Worm (Caenorhabditis elegans) whole organism, L1 larva: ENCODE data around the gene nspe-5.

Experiments used
- C16A3.4 ChIP-seq: fragments of 150-350 bp; optimal IDR thresholded peaks from 2 replicates; lab custom pipeline; 2014; ENCODE audit warnings: missing biosample characterization, missing genetic modification characterization
- C34B4.2 ChIP-seq: sonication (generic microtip); optimal IDR thresholded peaks from 2 replicates; lab custom pipeline; 2017; ENCODE audit warnings: mild to moderate bottlenecking, missing genetic modification characterization, missing compliant biosample characterization
- F16B12.6 ChIP-seq: fragments of 150-350 bp; optimal IDR thresholded peaks from 2 replicates; lab custom pipeline; 2014; ENCODE audit warnings: missing biosample characterization, missing genetic modification characterization
- Y116A8C.19 ChIP-seq: sonication (generic microtip); optimal IDR thresholded peaks from 2 replicates; lab custom pipeline; 2016; ENCODE audit warnings: missing compliant biosample characterization, missing genetic modification characterization, borderline replicate concordance
- aly-2 ChIP-seq: fragments of 150-350 bp; optimal IDR thresholded peaks from 2 replicates; lab custom pipeline; 2014; ENCODE audit warnings: missing biosample characterization, missing genetic modification characterization
- ama-1 ChIP-seq: fragments of 150-350 bp; optimal IDR thresholded peaks from 2 replicates; lab custom pipeline; 2014
- blmp-1 ChIP-seq: fragments of 150-350 bp; optimal IDR thresholded peaks from 2 replicates; lab custom pipeline; 2014; ENCODE audit warnings: missing biosample characterization, missing genetic modification characterization
- dsc-1 ChIP-seq: sonication (generic microtip); optimal IDR thresholded peaks from 2 replicates; lab custom pipeline; 2016; ENCODE audit warnings: mild to moderate bottlenecking, missing genetic modification characterization, missing compliant biosample characterization
- efl-1 ChIP-seq, 4 experiments: fragments of 150-350 bp; optimal IDR thresholded peaks in 3 of 4; peaks in 1 of 4; 1 replicate in 1 of 4; 2 replicates in 3 of 4; lab custom pipeline; 2014; ENCODE audit warnings: missing biosample characterization in 2 of 4, missing genetic modification characterization in 2 of 4, missing genetic modification reagents in 2 of 4
- efl-3 ChIP-seq: fragments of 200-800 bp; sonication (Bioruptor generic); optimal IDR thresholded peaks from 2 replicates; lab custom pipeline; 2018; ENCODE audit warnings: mild to moderate bottlenecking, missing genetic modification characterization, missing compliant biosample characterization
- elt-2 ChIP-seq: sonication (generic microtip); optimal IDR thresholded peaks from 2 replicates; lab custom pipeline; 2016; ENCODE audit warnings: missing genetic modification characterization, mild to moderate bottlenecking, inconsistent platforms, missing compliant biosample characterization, missing genetic modification reagents
- elt-3 ChIP-seq, 6 experiments: fragments of 150-350 bp in 1 of 6; sonication (generic microtip); optimal IDR thresholded peaks; 2 replicates each; lab custom pipeline; 2017 to 2018; ENCODE audit warnings: missing biosample characterization in 6 of 6, missing genetic modification characterization in 6 of 6, inconsistent platforms in 1 of 6
- grh-1 ChIP-seq: fragments of 200-800 bp; sonication (Bioruptor generic); IDR thresholded peaks from 2 replicates; pipeline ENCODE4 v1.3.6; 2022; ENCODE audit warnings: missing genetic modification reagents, missing genetic modification characterization, missing compliant biosample characterization
- hlh-17 ChIP-seq: fragments of 200-800 bp; sonication (Bioruptor generic); optimal IDR thresholded peaks from 2 replicates; lab custom pipeline; 2018; ENCODE audit warnings: missing genetic modification characterization, mild to moderate bottlenecking, missing compliant biosample characterization, moderate library complexity, borderline replicate concordance
- hlh-4 ChIP-seq: sonication (generic microtip); optimal IDR thresholded peaks from 2 replicates; lab custom pipeline; 2016; ENCODE audit warnings: mild to moderate bottlenecking, missing genetic modification characterization, missing compliant biosample characterization
- irx-1 ChIP-seq: sonication (generic microtip); optimal IDR thresholded peaks from 2 replicates; lab custom pipeline; 2016; ENCODE audit warnings: missing genetic modification characterization, missing compliant biosample characterization
- jun-1 ChIP-seq: fragments of 150-350 bp; optimal IDR thresholded peaks from 2 replicates; lab custom pipeline; 2014; ENCODE audit warnings: missing biosample characterization, missing genetic modification reagents, missing genetic modification characterization
- lin-13 ChIP-seq: fragments of 150-350 bp; optimal IDR thresholded peaks from 2 replicates; lab custom pipeline; 2014; ENCODE audit warnings: missing biosample characterization, missing genetic modification reagents, missing genetic modification characterization
- lin-14 ChIP-seq: fragments of 200-800 bp; sonication (Bioruptor generic); optimal IDR thresholded peaks from 2 replicates; lab custom pipeline; 2018; ENCODE audit warnings: mild to moderate bottlenecking, missing genetic modification characterization, moderate library complexity, missing compliant biosample characterization
- lsy-2 ChIP-seq, 2 experiments: fragments of 150-350 bp; optimal IDR thresholded peaks; 2 replicates each; lab custom pipeline; 2014; ENCODE audit warnings: missing biosample characterization in 2 of 2, missing genetic modification characterization in 2 of 2
- mdl-1 ChIP-seq, 2 experiments: fragments of 150-350 bp; optimal IDR thresholded peaks; 2 replicates each; lab custom pipeline; 2014 to 2017; ENCODE audit warnings: missing biosample characterization in 2 of 2, missing genetic modification characterization in 2 of 2, inconsistent platforms in 1 of 2
- mep-1 ChIP-seq: fragments of 150-350 bp; optimal IDR thresholded peaks from 2 replicates; lab custom pipeline; 2014; ENCODE audit warnings: missing biosample characterization, missing genetic modification characterization
- nhr-11 ChIP-seq: fragments of 150-350 bp; optimal IDR thresholded peaks from 2 replicates; lab custom pipeline; 2014; ENCODE audit warnings: missing biosample characterization, missing genetic modification characterization
- nhr-19 ChIP-seq: fragments of 200-800 bp; sonication (Bioruptor generic); conservative IDR thresholded peaks from 2 replicates; pipeline ENCODE4 v1.3.6; 2022; ENCODE audit warnings: missing genetic modification characterization, missing compliant biosample characterization
- nhr-20 ChIP-seq: sonication (generic microtip); optimal IDR thresholded peaks from 2 replicates; lab custom pipeline; 2016; ENCODE audit warnings: mild to moderate bottlenecking, missing genetic modification characterization, missing compliant biosample characterization
- nhr-237 ChIP-seq: fragments of 150-350 bp; optimal IDR thresholded peaks from 2 replicates; lab custom pipeline; 2014; ENCODE audit warnings: missing biosample characterization, missing genetic modification characterization
- nhr-47 ChIP-seq: sonication (generic microtip); optimal IDR thresholded peaks from 2 replicates; lab custom pipeline; 2016; ENCODE audit warnings: mild to moderate bottlenecking, missing genetic modification characterization, moderate library complexity, missing compliant biosample characterization
- nhr-76 ChIP-seq: sonication (generic microtip); optimal IDR thresholded peaks from 2 replicates; lab custom pipeline; 2017; ENCODE audit warnings: missing biosample characterization, missing genetic modification characterization
- nhr-85 ChIP-seq: sonication (generic microtip); peaks from one replicate; lab custom pipeline; 2016; ENCODE audit warnings: missing genetic modification characterization, inconsistent platforms, missing compliant biosample characterization
- pax-3 ChIP-seq: fragments of 200-800 bp; sonication (Bioruptor generic); optimal IDR thresholded peaks from 2 replicates; lab custom pipeline; 2018; ENCODE audit warnings: mild to moderate bottlenecking, missing genetic modification characterization, moderate library complexity, missing compliant biosample characterization
- skn-1 ChIP-seq: fragments of 150-350 bp; optimal IDR thresholded peaks from 2 replicates; lab custom pipeline; 2014; ENCODE audit warnings: missing biosample characterization, missing genetic modification characterization
- snu-23 ChIP-seq: sonication (generic microtip); optimal IDR thresholded peaks from 2 replicates; lab custom pipeline; 2016; ENCODE audit warnings: missing genetic modification characterization, missing compliant biosample characterization
- sox-4 ChIP-seq: sonication (generic microtip); optimal IDR thresholded peaks from 2 replicates; lab custom pipeline; 2016; ENCODE audit warnings: missing genetic modification characterization, missing compliant biosample characterization
- sptf-1 ChIP-seq: fragments of 150-350 bp; optimal IDR thresholded peaks from 2 replicates; lab custom pipeline; 2014; ENCODE audit warnings: missing biosample characterization, missing genetic modification characterization
- sup-37 ChIP-seq: fragments of 200-800 bp; sonication (Bioruptor generic); optimal IDR thresholded peaks from 2 replicates; lab custom pipeline; 2018; ENCODE audit warnings: mild to moderate bottlenecking, missing genetic modification characterization, missing compliant biosample characterization
- tbx-2 ChIP-seq: sonication (generic microtip); optimal IDR thresholded peaks from 2 replicates; lab custom pipeline; 2016; ENCODE audit warnings: missing genetic modification characterization, missing compliant biosample characterization
- unc-30 ChIP-seq: sonication (generic microtip); optimal IDR thresholded peaks from 2 replicates; lab custom pipeline; 2017; ENCODE audit warnings: missing biosample characterization, missing genetic modification characterization
- unc-86 ChIP-seq: sonication (generic microtip); optimal IDR thresholded peaks from 2 replicates; lab custom pipeline; 2016; ENCODE audit warnings: missing genetic modification characterization, missing compliant biosample characterization
- zag-1 ChIP-seq: fragments of 150-350 bp; optimal IDR thresholded peaks from 2 replicates; lab custom pipeline; 2014; ENCODE audit warnings: missing biosample characterization, missing genetic modification characterization
- ztf-4 ChIP-seq: fragments of 150-350 bp; optimal IDR thresholded peaks from 2 replicates; lab custom pipeline; 2014; ENCODE audit warnings: missing biosample characterization, missing genetic modification characterization

nspe-5 gene

DNA sequence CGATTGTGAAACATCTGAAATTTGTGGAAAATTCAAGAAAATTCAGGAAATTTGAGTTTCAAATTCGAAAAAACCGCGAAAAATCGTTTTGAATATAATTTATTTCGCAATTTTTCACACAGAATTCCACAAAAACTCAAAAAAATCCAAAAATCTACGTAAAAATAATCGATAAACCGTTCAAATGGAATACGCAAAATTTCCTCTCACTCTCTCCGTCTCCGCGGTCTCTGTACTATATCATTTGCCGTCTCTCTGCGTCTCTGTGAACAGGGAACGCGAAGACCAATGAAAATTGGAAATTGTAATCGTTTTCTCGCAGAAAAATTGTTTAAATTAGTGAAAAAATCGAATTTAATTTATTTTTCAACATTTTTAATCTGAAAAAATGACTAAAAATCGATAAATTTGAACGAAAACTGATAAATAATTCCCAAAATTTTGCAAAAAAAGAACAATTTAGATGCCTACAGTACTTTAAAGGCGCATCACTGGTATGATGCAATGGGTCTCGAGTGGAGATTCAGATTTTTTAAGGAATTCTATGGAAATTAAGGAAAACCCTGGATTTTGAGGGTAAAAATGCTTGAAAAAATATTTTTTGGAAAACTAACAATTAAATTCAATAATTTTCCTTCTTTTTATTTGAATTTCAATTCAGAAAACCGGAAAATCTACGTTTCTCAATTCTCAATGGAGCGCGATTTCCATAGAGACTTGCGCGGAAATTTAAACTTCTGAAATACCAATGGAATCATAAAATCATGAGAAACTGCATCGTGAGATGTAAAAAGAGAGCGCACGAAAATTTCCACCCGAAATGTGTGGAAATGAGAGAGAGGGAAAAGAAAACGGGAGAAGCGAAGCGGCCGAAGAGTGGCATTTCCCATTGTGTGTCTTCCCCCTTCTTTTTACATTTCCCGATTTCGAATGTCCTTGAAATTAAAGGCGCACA lies 24.7 kb upstream of the nspe-5 start, which contains the start of the genes ceh-100 and lips-15 (continued):
- TF ChIP-seq tbx-2 (peak; percentile 8), nhr-11 (tag; lab: Kevin White, UChicago) (no peak), Y116A8C.19 (tag; lab: Kevin White, UChicago) (no peak), mep-1 (tag; lab: Kevin White, UChicago) (peak; percentile 33)

DNA sequence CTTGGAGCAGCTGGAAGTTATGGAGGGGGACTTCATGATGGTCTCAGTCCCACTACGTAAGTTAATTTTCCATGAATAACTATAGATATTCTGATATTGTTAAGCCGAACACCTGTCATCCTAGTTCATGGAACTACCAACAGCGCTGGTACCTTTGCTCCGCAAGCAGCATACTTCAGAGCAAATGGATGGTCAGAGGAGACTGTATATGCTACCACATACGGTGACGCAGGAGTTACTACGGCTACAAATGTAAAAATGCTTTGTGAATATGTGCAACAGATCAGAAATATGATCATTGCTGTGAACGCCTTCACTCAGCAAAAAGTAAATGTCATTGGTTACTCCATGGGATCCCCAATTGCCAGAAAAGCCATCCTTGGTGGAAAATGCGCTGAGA lies 22.6 kb upstream of the nspe-5 start:
- TF ChIP-seq sox-4 (no peak), aly-2 (tag; lab: Kevin White, UChicago) (no peak), mdl-1 (tag; optimal IDR thresholded peaks at IDR 0.05; lab: Kevin White, UChicago) (no peak), C34B4.2 (no peak), zag-1 (no peak), irx-1 (tag; lab: Kevin White, UChicago) (no peak), nhr-11 (tag; lab: Kevin White, UChicago) (no peak), nhr-47 (tag; lab: Kevin White, UChicago) (no peak), nhr-237 (tag; lab: Kevin White, UChicago) (no peak), grh-1 (GFP tag; lab: Robert Waterston, UW) (no peak), unc-86 (tag; lab: Kevin White, UChicago) (no peak), ama-1 (lab: Kevin White, UChicago) (no peak), efl-3 (GFP tag; lab: Kevin White, UChicago) (no peak)

DNA sequence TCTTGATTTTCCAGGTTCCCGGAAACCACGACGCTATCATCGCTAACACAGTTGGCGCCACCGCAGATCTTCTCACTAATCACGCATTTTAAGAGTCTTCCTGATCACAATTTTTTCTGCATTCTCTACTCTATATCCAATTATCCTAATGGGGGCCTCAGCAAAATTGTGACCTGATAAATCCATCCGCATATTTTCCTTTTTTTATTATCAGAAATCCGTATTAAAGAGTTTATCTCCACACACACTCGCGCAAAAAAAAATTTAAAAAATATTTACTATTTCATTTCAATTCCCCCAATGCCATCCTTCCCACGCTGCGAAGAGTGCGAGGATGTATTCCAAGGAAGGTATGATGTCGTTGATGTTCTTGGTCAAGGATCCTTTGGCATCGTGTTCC lies 21.8 kb upstream of the nspe-5 start, which contains the start of gene Y38E10A.8:
Gene Y38E10A.8 (plus strand): TSS at position 301 of the 400 bp plus-strand sequence.
- no peak for TF ChIP-seq skn-1 (tag; lab: Kevin White, UChicago)
- TF ChIP-seq dsc-1 (tag; lab: Kevin White, UChicago): peak; percentile 19
- no peak for TF ChIP-seq unc-30 (tag; lab: Kevin White, UChicago)
- TF ChIP-seq pax-3 (tag; lab: Kevin White, UChicago): no peak

DNA sequence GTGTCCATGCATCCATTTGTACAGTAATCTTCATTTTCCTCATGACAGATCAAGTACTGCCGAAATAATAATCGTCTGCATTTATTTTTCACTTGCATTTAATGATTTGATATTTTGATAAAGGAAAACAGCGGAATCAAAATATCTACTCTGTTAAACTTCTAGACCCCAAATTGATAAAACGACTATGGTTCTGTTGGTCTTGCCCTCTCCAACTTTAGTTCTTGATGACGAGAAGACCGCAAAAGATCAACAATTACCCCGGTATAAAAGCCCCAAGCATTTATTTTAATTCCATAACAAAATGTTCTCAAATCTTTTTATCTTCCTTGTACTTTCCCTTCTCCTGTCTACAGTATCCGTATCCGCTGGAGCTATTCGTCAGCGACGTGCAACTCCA lies 20.0 kb upstream of the nspe-5 start, which contains the start of gene Y38E10A.9:
Gene Y38E10A.9 (plus strand): TSS at position 301 of the 400 bp plus-strand sequence.
- TF ChIP-seq tbx-2 (no peak), elt-2 (tag; lab: Kevin White, UChicago) (no peak), ama-1 (lab: Kevin White, UChicago) (no peak), lsy-2 (tag; optimal IDR thresholded peaks at IDR 0.05; lab: Kevin White, UChicago) (no peak), hlh-17 (GFP tag; lab: Kevin White, UChicago) (no peak), hlh-4 (tag; lab: Kevin White, UChicago) (no peak), jun-1 (no peak), C16A3.4 (tag; lab: Kevin White, UChicago) (no peak), lin-14 (GFP tag; lab: Kevin White, UChicago) (no peak), zag-1 (no peak), ztf-4 (tag; lab: Kevin White, UChicago) (no peak), nhr-76 (tag; lab: Kevin White, UChicago) (no peak)

DNA sequence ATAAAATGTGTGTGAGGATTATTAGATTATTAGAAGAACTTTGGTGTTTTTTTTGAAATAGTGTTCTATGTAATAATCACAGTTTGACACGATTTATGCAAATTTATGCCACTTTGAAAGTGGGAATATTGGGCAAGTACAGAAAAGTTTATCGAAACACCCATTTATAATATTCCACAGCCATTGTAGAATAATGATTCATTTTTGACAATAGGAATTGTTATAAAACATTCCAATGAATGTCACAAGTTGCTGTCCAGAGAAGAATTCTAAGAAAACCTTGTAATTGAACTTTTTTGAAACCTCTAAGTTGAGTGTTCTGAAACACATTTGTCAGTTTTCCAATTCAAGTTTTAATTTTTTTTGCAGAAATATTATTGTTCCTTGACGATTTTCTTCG lies 16.4 kb upstream of the nspe-5 start, which contains the start of gene nspe-4:
Gene nspe-4 (plus strand): TSS at position 301 of the 400 bp plus-strand sequence.
- no peak for TF ChIP-seq hlh-4 (tag; lab: Kevin White, UChicago)
- no peak for TF ChIP-seq Y116A8C.19 (tag; lab: Kevin White, UChicago)
- TF ChIP-seq, all 84 proteins: peak for 0

- TF ChIP-seq lin-13 (no peak), mdl-1 (tag; optimal IDR thresholded peaks at IDR 0.05; lab: Kevin White, UChicago) (peak in 1 of 2 experiments; percentile 42), F16B12.6 (no peak), zag-1 (no peak), sup-37 (GFP tag; lab: Kevin White, UChicago) (no peak), nhr-20 (tag; lab: Kevin White, UChicago) (peak; percentile 80), nhr-19 (GFP tag; lab: Robert Waterston, UW) (0 out of 2 replicates have a peak, but pooled peaks have one; percentile 23), snu-23 (GFP tag; lab: Kevin White, UChicago) (peak; percentile 32), blmp-1 (peak; percentile 50), nhr-47 (tag; lab: Kevin White, UChicago) (peak; percentile 32), sptf-1 (tag; lab: Kevin White, UChicago) (no peak), elt-3 (tag; optimal IDR thresholded peaks at IDR 0.05; lab: Kevin White, UChicago) (peak in 5 of 6 experiments; percentile 2 to 88 (median 44)), lin-14 (GFP tag; lab: Kevin White, UChicago) (peak; percentile 36), nhr-85 (tag; lab: Kevin White, UChicago) (peak; percentile 78), hlh-4 (tag; lab: Kevin White, UChicago) (no peak), efl-1 (optimal IDR thresholded peaks at IDR 0.05; lab: Kevin White, UChicago) (no peak), efl-1 (GFP tag; optimal IDR thresholded peaks at IDR 0.05 in 1 of 2; lab: Kevin White, UChicago) (peak in 1 of 2 experiments; percentile 33)
Observed at ce11 chrII:12615413-12615812, 13.3 kb upstream of the nspe-5 start.
